Worm (Caenorhabditis elegans): Measurements from ENCODE around the gene Y69A2AR.51.

The Y69A2AR.51 gene

DNA sequence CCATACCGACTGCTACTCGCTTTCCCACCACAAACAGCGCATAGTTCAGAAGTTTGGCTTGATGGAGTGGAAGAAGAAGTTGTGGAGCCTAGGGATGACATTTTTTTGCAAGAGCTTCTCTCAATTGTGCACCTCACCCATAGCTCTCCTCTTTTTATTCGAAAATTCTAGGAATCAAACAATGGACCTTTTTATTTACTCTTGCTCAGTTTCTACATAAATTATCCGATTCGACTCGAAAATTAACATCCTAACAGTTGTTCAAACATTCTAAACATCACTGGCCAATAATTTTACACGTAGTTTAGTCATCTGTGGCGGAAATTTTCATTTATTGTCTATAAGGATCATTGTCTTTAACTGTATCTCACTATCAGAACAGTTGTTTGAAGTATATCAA, 9.3 kb downstream of the Y69A2AR.51 start, which contains the start of gene nhr-242 (continued):
- no peak for TF ChIP-seq lsl-1 (GFP tag; optimal IDR thresholded peaks at IDR 0.05)

ce11 chrIV:2597417-2597816, 25.2 kb downstream of the Y69A2AR.51 start, which contains the start of gene Y69A2AR.47:
Y69A2AR.47 (plus strand) TSS chrIV:2597717.
- TF ChIP-seq atf-7 (tag; optimal IDR thresholded peaks at IDR 0.05): no peak
- TF ChIP-seq T26A5.8 (tag; optimal IDR thresholded peaks at IDR 0.05): no peak
- TF ChIP-seq nhr-27 (tag; optimal IDR thresholded peaks at IDR 0.05): no peak
- no peak for TF ChIP-seq sptf-2 (GFP tag; optimal IDR thresholded peaks at IDR 0.05)
- no peak for TF ChIP-seq attf-5 (GFP tag; optimal IDR thresholded peaks at IDR 0.05)
- TF ChIP-seq ceh-27 (GFP tag; optimal IDR thresholded peaks at IDR 0.05): no peak
- no peak for TF ChIP-seq mes-4 (tag; optimal IDR thresholded peaks at IDR 0.05)
- no peak for TF ChIP-seq ZK185.1 (tag; optimal IDR thresholded peaks at IDR 0.05; ENCODE audit: poor library complexity, severe bottlenecking)
- TF ChIP-seq dpl-1 (GFP tag; optimal IDR thresholded peaks at IDR 0.05): no peak
- TF ChIP-seq Y95B8A.8 (GFP tag; IDR thresholded peaks at IDR 0.05): no peak
- no peak for TF ChIP-seq snpc-1.1 (tag; optimal IDR thresholded peaks at IDR 0.05; ENCODE audit: insufficient read depth)

ce11 chrIV:2599634-2600033, 27.4 kb downstream of the Y69A2AR.51 start:
- TF ChIP-seq K12H6.12 (tag; optimal IDR thresholded peaks at IDR 0.05) (peak; percentile 32), C17E4.6 (GFP tag; IDR thresholded peaks at IDR 0.05) (no peak), ekl-4 (GFP tag; IDR thresholded peaks at IDR 0.05) (0 out of 2 replicates have a peak, but pooled peaks have one; percentile 45), efl-1 (GFP tag; optimal IDR thresholded peaks at IDR 0.05) (no peak), ztf-3 (GFP tag; optimal IDR thresholded peaks at IDR 0.05) (no peak), ama-1 (optimal IDR thresholded peaks at IDR 0.05) (peak; percentile 78), ama-1 (GFP tag; optimal IDR thresholded peaks at IDR 0.05) (no peak), dpff-1 (tag; optimal IDR thresholded peaks at IDR 0.05) (no peak), ztf-26 (tag; optimal IDR thresholded peaks at IDR 0.05) (peak; percentile 19), zim-3 (tag; optimal IDR thresholded peaks at IDR 0.05) (no peak), snpc-4 (GFP tag; optimal IDR thresholded peaks at IDR 0.05) (no peak), snpc-4 (tag; optimal IDR thresholded peaks at IDR 0.05) (peak in 1 of 4 experiments; percentile 43), F57C9.4 (tag; optimal IDR thresholded peaks at IDR 0.05) (no peak), pbrm-1 (GFP tag; IDR thresholded peaks at IDR 0.05) (peak; percentile 76), Y95B8A.8 (GFP tag; IDR thresholded peaks at IDR 0.05) (no peak), ztf-18 (tag; optimal IDR thresholded peaks at IDR 0.05) (peak; percentile 15), zfh-2 (GFP tag; conservative IDR thresholded peaks at IDR 0.05) (peak; percentile 60), lsl-1 (GFP tag; optimal IDR thresholded peaks at IDR 0.05) (no peak), C06A6.2 (GFP tag; conservative IDR thresholded peaks at IDR 0.05) (0 out of 2 replicates have a peak, but pooled peaks have one; percentile 42), let-607 (tag; optimal IDR thresholded peaks at IDR 0.05) (no peak), atf-7 (tag; optimal IDR thresholded peaks at IDR 0.05) (no peak), nhr-80 (tag; optimal IDR thresholded peaks at IDR 0.05) (peak; percentile 73), cebp-1 (GFP tag; IDR thresholded peaks at IDR 0.05) (peak; percentile 58; the same call in 1 of the 2 replicates), cebp-1 (tag; optimal IDR thresholded peaks at IDR 0.05) (peak; percentile 75), snpc-3.4 (tag; optimal IDR thresholded peaks at IDR 0.05) (no peak), lin-35 (GFP tag; optimal IDR thresholded peaks at IDR 0.05) (peak in 1 of 3 experiments; percentile 52), B0035.1 (tag; optimal IDR thresholded peaks at IDR 0.05) (no peak), cebp-2 (GFP tag; IDR thresholded peaks at IDR 0.05) (no peak), Y53F4B.3 (GFP tag; IDR thresholded peaks at IDR 0.05) (no peak), T26A5.8 (tag; optimal IDR thresholded peaks at IDR 0.05) (no peak), snpc-1.1 (tag; optimal IDR thresholded peaks at IDR 0.05; ENCODE audit: insufficient read depth) (no peak), attf-5 (GFP tag; optimal IDR thresholded peaks at IDR 0.05) (peak; percentile 85), B0336.3 (GFP tag; IDR thresholded peaks at IDR 0.05) (0 out of 2 replicates have a peak, but pooled peaks have one; percentile 52), nhr-27 (tag; optimal IDR thresholded peaks at IDR 0.05) (no peak), him-1 (tag; optimal IDR thresholded peaks at IDR 0.05) (no peak), unc-62 (GFP tag; optimal IDR thresholded peaks at IDR 0.05) (no peak), F39B2.1 (GFP tag; IDR thresholded peaks at IDR 0.05) (no peak), mcd-1 (GFP tag; IDR thresholded peaks at IDR 0.05) (peak; percentile 70), Y67H2A.10 (GFP tag; conservative IDR thresholded peaks at IDR 0.05) (no peak), nfyb-1 (GFP tag; IDR thresholded peaks at IDR 0.05) (peak; percentile 60; the same call in 1 of the 2 replicates)
